Worm (Caenorhabditis elegans): ENCODE data around the gene idpp-1.

DNA sequence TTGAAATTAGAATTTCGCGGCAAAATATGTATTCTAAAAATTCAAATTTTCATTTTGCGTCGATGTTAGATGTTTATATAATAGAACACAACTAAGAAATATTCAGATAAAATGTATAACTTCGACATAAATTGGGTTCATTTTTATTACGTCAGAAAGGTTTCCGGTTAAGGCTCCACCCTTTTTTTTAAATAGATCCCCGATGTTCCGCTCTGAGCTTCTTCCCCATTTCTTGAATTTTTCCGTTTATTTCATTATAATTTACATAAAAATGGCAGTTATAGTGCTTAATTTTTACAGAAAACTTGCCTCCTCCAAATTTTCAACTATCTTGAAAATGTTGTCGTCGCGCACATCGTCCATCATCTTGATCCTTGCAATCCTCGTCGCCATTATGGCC, 15.7 kb upstream of the idpp-1 start, which contains the start of gene flp-24:
- TF ChIP-seq lin-15B (tag; optimal IDR thresholded peaks at IDR 0.05) (no peak), gei-8 (GFP tag; optimal IDR thresholded peaks at IDR 0.05) (no peak), T26A8.4 (GFP tag; IDR thresholded peaks at IDR 0.05) (no peak), unc-62 (GFP tag; optimal IDR thresholded peaks at IDR 0.05 in 1 of 2) (no peak), unc-62 (tag; optimal IDR thresholded peaks at IDR 0.05) (no peak), daf-12 (tag; optimal IDR thresholded peaks at IDR 0.05) (no peak), cey-2 (tag; optimal IDR thresholded peaks at IDR 0.05; ENCODE audit: borderline replicate concordance, insufficient read depth) (no peak), tra-1 (GFP tag; IDR thresholded peaks at IDR 0.05) (no peak), zip-11 (GFP tag; IDR thresholded peaks at IDR 0.05) (no peak), snpc-4 (tag; optimal IDR thresholded peaks at IDR 0.05) (no peak), fkh-10 (GFP tag; optimal IDR thresholded peaks at IDR 0.05) (no peak), nhr-6 (tag; optimal IDR thresholded peaks at IDR 0.05) (no peak)
